Worm (Caenorhabditis elegans): ENCODE measurements around the gene srbc-48.

DNA sequence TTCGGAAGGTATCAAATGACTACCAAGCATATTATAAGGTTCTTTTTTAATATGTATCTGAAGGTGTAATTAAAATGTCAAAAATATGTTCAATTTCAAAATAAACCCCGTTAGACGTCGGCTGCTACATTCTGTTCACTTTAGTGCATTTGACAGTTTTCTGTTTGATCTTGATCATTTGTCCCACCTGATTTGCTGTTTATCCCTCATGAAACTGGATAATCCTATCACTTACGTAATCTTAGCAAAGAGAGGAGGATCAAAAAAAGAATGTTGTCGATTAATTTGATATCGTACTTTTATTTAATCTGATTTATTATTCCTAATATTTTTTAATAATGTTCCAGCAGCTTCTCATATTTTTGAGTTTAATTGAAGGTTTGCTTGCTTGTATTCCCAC lies 9.6 kb upstream of the srbc-48 start, which contains the start of gene F54B8.1:
- TF ChIP-seq lin-13 (GFP tag; optimal IDR thresholded peaks at IDR 0.05) = no peak
- TF ChIP-seq lin-1 (GFP tag; IDR thresholded peaks at IDR 0.05) = no peak
- TF ChIP-seq pha-4 (GFP tag; IDR thresholded peaks at IDR 0.05) = no peak
- no peak for TF ChIP-seq pha-4 (tag; optimal IDR thresholded peaks at IDR 0.05)
- no peak for TF ChIP-seq nhr-102 (tag; optimal IDR thresholded peaks at IDR 0.05)
